Fruit fly (Drosophila melanogaster): Measurements from ENCODE around the gene Nepl3.

dm6 chr2L:5103733-5104132 is 45.7 kb upstream of the Nepl3 start:
- TF ChIP-seq CG8478 (optimal IDR thresholded peaks at IDR 0.05) = no peak
- TF ChIP-seq CTCF (optimal IDR thresholded peaks at IDR 0.05) = no peak
